Worm (Caenorhabditis elegans): ENCODE measurements around the gene tbc-1.

Gene tbc-1

DNA sequence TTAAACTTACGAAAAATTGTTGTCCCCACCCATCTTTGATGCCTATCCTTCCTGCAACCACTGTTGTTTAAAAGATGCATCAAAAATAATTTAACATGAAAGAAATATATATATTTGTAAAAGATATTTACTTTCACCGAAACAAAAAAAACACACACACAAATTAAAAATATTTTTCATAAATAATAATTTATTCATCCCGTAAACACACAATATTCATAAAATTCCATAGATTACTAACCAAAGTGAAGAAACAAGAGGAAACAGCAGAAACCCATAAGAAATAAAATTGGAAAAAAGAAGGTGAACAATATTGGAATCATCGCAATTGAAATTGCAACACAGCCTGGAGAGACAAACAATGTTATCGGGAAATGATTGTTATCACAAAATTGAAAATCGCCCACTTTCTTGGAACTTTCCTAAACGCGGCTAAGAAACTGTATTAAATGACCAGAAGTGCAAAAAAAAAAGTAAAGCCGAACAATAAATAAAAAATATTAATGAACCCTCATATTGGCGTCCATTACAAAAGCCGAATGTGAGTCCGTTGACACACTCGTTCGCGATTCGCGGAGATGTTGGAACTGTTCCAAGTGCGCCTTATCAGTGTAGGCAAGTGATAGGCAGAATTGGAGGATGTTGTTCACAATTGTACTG lies 33.5 kb downstream of the tbc-1 start, which contains the start of gene slc-25A18.1:
slc-25A18.1 (minus strand) TSS at position 51 of the 660 bp plus-strand sequence.
- no peak for TF ChIP-seq unc-62 (GFP tag; optimal IDR thresholded peaks at IDR 0.05)
- TF ChIP-seq egl-27 (tag; optimal IDR thresholded peaks at IDR 0.05), result no peak
- no peak for TF ChIP-seq nhr-21 (tag; optimal IDR thresholded peaks at IDR 0.05)
- TF ChIP-seq elt-3 (tag; optimal IDR thresholded peaks at IDR 0.05), result no peak
- no peak for TF ChIP-seq snpc-4 (tag; optimal IDR thresholded peaks at IDR 0.05)
- no peak for TF ChIP-seq nhr-77 (tag; optimal IDR thresholded peaks at IDR 0.05)
- no peak for TF ChIP-seq elt-1 (tag; optimal IDR thresholded peaks at IDR 0.05)
- TF ChIP-seq nhr-129 (tag; optimal IDR thresholded peaks at IDR 0.05), result no peak
- no peak for TF ChIP-seq mdl-1 (tag; optimal IDR thresholded peaks at IDR 0.05)
- no peak for TF ChIP-seq alr-1 (tag; optimal IDR thresholded peaks at IDR 0.05)
- TF ChIP-seq ceh-16 (tag; optimal IDR thresholded peaks at IDR 0.05), result no peak
- no peak for TF ChIP-seq R02D3.7 (tag; optimal IDR thresholded peaks at IDR 0.05)
- TF ChIP-seq nhr-11 (tag; optimal IDR thresholded peaks at IDR 0.05), result no peak
- no peak for TF ChIP-seq unc-55 (GFP tag; optimal IDR thresholded peaks at IDR 0.05)
- no peak for TF ChIP-seq F13H6.1 (tag; optimal IDR thresholded peaks at IDR 0.05)
- no peak for TF ChIP-seq gmeb-1 (tag; optimal IDR thresholded peaks at IDR 0.05)

ce11 chrX:15006847-15007358 lies 36.4 kb downstream of the tbc-1 start, which contains the start of gene ergi-2:
ergi-2 (minus strand) TSS chrX:15007308.
- TF ChIP-seq lsy-2 (tag; optimal IDR thresholded peaks at IDR 0.05), result no peak
- peak; percentile 46 for TF ChIP-seq nhr-129 (tag; optimal IDR thresholded peaks at IDR 0.05)
- no peak for TF ChIP-seq sem-4 (tag; optimal IDR thresholded peaks at IDR 0.05)
- no peak for TF ChIP-seq nhr-21 (tag; optimal IDR thresholded peaks at IDR 0.05)
- no peak for TF ChIP-seq egl-27 (tag; optimal IDR thresholded peaks at IDR 0.05)
- no peak for TF ChIP-seq nhr-11 (tag; optimal IDR thresholded peaks at IDR 0.05)
- TF ChIP-seq ceh-16 (tag; optimal IDR thresholded peaks at IDR 0.05), result no peak
- TF ChIP-seq mdl-1 (tag; optimal IDR thresholded peaks at IDR 0.05), result no peak
- peak; percentile 35 for TF ChIP-seq unc-55 (GFP tag; optimal IDR thresholded peaks at IDR 0.05)
- TF ChIP-seq nhr-23 (tag; optimal IDR thresholded peaks at IDR 0.05), result no peak
- TF ChIP-seq F13H6.1 (tag; optimal IDR thresholded peaks at IDR 0.05), result no peak
- TF ChIP-seq crh-2 (tag; optimal IDR thresholded peaks at IDR 0.05), result peak; percentile 43
- TF ChIP-seq sma-9 (GFP tag; optimal IDR thresholded peaks at IDR 0.05), result no peak
- no peak for TF ChIP-seq sma-9 (tag; optimal IDR thresholded peaks at IDR 0.05)
- TF ChIP-seq ZK546.5 (tag; optimal IDR thresholded peaks at IDR 0.05), result no peak
- peak; percentile 23 for TF ChIP-seq fos-1 (tag; optimal IDR thresholded peaks at IDR 0.05)
- no peak for TF ChIP-seq blmp-1 (tag; optimal IDR thresholded peaks at IDR 0.05; ENCODE audit: insufficient read depth)
- TF ChIP-seq nhr-12 (tag; optimal IDR thresholded peaks at IDR 0.05), result no peak
- TF ChIP-seq lin-39 (tag; optimal IDR thresholded peaks at IDR 0.05), result no peak
- TF ChIP-seq ztf-1 (GFP tag; conservative IDR thresholded peaks at IDR 0.05), result no peak
- no peak for TF ChIP-seq nhr-25 (tag; optimal IDR thresholded peaks at IDR 0.05)
- TF ChIP-seq gmeb-1 (tag; optimal IDR thresholded peaks at IDR 0.05), result no peak
- TF ChIP-seq ceh-82 (tag; optimal IDR thresholded peaks at IDR 0.05), result no peak
- TF ChIP-seq dmd-4 (tag; optimal IDR thresholded peaks at IDR 0.05), result no peak
- TF ChIP-seq C34F6.9 (tag; optimal IDR thresholded peaks at IDR 0.05), result peak; percentile 32
- TF ChIP-seq lin-11 (tag; optimal IDR thresholded peaks at IDR 0.05), result no peak
- no peak for TF ChIP-seq lin-13 (GFP tag; optimal IDR thresholded peaks at IDR 0.05)

DNA sequence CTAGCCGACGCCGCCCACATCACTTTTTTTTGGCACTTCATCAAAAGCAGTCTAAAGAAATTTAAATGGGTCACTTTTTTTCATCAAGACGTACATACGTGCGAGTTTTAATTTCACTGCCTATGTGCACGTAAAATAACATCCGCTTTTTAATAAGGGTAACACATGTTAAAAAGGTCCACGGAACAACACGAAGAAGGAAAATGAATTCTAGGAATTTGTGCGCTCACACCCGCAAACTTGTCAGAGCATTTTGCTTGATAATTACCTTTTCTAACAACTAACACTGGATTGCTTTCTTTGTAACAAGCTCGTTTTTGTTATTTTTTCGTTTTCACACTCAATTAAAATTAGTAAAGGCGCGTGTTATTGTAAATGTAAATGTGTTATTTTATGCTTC lies 38.1 kb downstream of the tbc-1 start:
- TF ChIP-seq zag-1 (tag; optimal IDR thresholded peaks at IDR 0.05) (no peak), unc-62 (GFP tag; optimal IDR thresholded peaks at IDR 0.05) (no peak), sma-3 (GFP tag; optimal IDR thresholded peaks at IDR 0.05) (no peak), lin-39 (tag; optimal IDR thresholded peaks at IDR 0.05) (no peak), nhr-23 (tag; optimal IDR thresholded peaks at IDR 0.05) (no peak), nhr-25 (tag; optimal IDR thresholded peaks at IDR 0.05) (no peak), sma-9 (GFP tag; optimal IDR thresholded peaks at IDR 0.05) (no peak), sma-9 (tag; optimal IDR thresholded peaks at IDR 0.05) (no peak), elt-3 (tag; optimal IDR thresholded peaks at IDR 0.05) (no peak), elt-1 (tag; optimal IDR thresholded peaks at IDR 0.05) (no peak), C34F6.9 (tag; optimal IDR thresholded peaks at IDR 0.05) (no peak), ama-1 (optimal IDR thresholded peaks at IDR 0.05) (no peak), ztf-1 (GFP tag; conservative IDR thresholded peaks at IDR 0.05) (no peak), nhr-6 (tag; optimal IDR thresholded peaks at IDR 0.05) (no peak), alr-1 (tag; optimal IDR thresholded peaks at IDR 0.05) (no peak), skn-1 (tag; optimal IDR thresholded peaks at IDR 0.05) (no peak), egl-27 (tag; optimal IDR thresholded peaks at IDR 0.05) (no peak), mbf-1 (tag; optimal IDR thresholded peaks at IDR 0.05) (no peak), sem-4 (tag; optimal IDR thresholded peaks at IDR 0.05) (no peak), ceh-82 (tag; optimal IDR thresholded peaks at IDR 0.05) (no peak), ceh-16 (tag; optimal IDR thresholded peaks at IDR 0.05) (no peak)

Measured in whole organism, L2 larva.